Fruit fly (Drosophila melanogaster) whole organism, prepupa: Measurements from ENCODE around the gene CG31908.

ENCODE experiments used
- CG16779 ChIP-seq: fragments of 200-800 bp; sonication (Bioruptor generic); optimal IDR thresholded peaks from 3 replicates; lab custom pipeline; 2017; ENCODE audit warnings: missing biosample characterization, mild to moderate bottlenecking, missing genetic modification characterization
- CG32006 ChIP-seq: fragments of 200-800 bp; sonication (Bioruptor generic); optimal IDR thresholded peaks from 3 replicates; lab custom pipeline; 2017; ENCODE audit warnings: missing biosample characterization, mild to moderate bottlenecking, missing genetic modification characterization
- CG4318 ChIP-seq: fragments of 200-800 bp; sonication (Bioruptor generic); optimal IDR thresholded peaks from 3 replicates; lab custom pipeline; 2017; ENCODE audit warnings: missing biosample characterization, mild to moderate bottlenecking, missing genetic modification characterization
- CG7368 ChIP-seq: fragments of 200-800 bp; sonication (Bioruptor generic); optimal IDR thresholded peaks from 3 replicates; lab custom pipeline; 2016; ENCODE audit warnings: missing biosample characterization, missing genetic modification characterization
- CG8632 ChIP-seq: fragments of 200-800 bp; sonication (Bioruptor generic); optimal IDR thresholded peaks from 3 replicates; lab custom pipeline; 2016; ENCODE audit warnings: missing biosample characterization, missing genetic modification characterization
- achi ChIP-seq: fragments of 200-800 bp; sonication (Bioruptor generic); optimal IDR thresholded peaks from 3 replicates; lab custom pipeline; 2016; ENCODE audit warnings: missing biosample characterization, missing genetic modification characterization
- acj6 ChIP-seq: fragments of 200-800 bp; sonication (Bioruptor generic); optimal IDR thresholded peaks from 3 replicates; lab custom pipeline; 2016; ENCODE audit warnings: missing biosample characterization, missing genetic modification characterization

dm6 chr2L:7042150-7042811 is 15.1 kb upstream of the CG31908 start:
- TF ChIP-seq achi (peak; percentile 100), CG4318 (GFP tag; lab: Kevin White, UChicago) (peak; percentile 50), CG7368 (GFP tag; lab: Kevin White, UChicago) (no peak), CG32006 (peak; percentile 80), CG16779 (tag; lab: Kevin White, UChicago) (peak; percentile 25), acj6 (GFP tag; lab: Kevin White, UChicago) (peak; percentile 30), CG8632 (no peak)
